Worm (Caenorhabditis elegans): ENCODE data around the gene irld-47.
A peak's percentile ranks its signal among the peaks of the same experiment; 100 is the strongest.

DNA sequence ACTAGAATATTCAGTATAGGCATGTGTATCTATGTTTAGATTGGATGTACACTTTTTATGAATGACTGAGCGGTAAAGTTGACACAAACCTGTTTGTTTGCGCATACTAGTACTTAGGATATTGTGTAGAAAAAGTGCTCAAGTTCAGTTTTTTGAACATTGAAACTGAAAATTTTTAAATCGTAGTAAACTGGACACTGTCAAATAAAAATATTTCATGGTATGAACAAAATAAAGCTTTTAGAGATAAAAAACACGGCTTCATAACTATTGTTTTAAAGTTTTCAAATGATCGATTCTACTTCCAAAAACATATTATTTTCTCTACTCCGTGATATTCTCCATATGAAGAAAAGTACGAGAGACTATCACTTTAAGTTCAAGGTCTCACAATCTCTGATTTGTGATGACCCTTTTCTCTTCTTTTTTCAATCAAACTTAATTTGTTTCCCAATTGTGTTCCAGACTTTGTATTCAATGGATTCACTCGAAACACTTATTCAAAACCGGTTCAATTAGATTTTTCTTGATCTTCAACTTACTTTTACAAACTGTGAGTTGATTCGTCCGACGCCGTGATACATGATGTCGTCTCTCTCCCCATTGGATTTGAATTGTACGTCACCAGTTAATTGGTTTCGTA lies 30.8 kb downstream of the irld-47 start:
- TF ChIP-seq unc-39 (tag; optimal IDR thresholded peaks at IDR 0.05) (no peak), pqm-1 (tag; optimal IDR thresholded peaks at IDR 0.05) (no peak), skn-1 (tag; optimal IDR thresholded peaks at IDR 0.05) (no peak), nhr-23 (tag; optimal IDR thresholded peaks at IDR 0.05) (peak; percentile 67), R02D3.7 (tag; optimal IDR thresholded peaks at IDR 0.05) (peak; percentile 18), unc-62 (GFP tag; optimal IDR thresholded peaks at IDR 0.05) (no peak), egl-5 (tag; optimal IDR thresholded peaks at IDR 0.05) (no peak), nhr-237 (tag; optimal IDR thresholded peaks at IDR 0.05) (no peak), fos-1 (tag; optimal IDR thresholded peaks at IDR 0.05) (no peak), nhr-77 (tag; optimal IDR thresholded peaks at IDR 0.05) (no peak), nhr-43 (tag; optimal IDR thresholded peaks at IDR 0.05; ENCODE audit: poor library complexity, severe bottlenecking) (peak; percentile 10)
